Worm (Caenorhabditis elegans): Measurements from ENCODE around the gene nhr-27.

DNA sequence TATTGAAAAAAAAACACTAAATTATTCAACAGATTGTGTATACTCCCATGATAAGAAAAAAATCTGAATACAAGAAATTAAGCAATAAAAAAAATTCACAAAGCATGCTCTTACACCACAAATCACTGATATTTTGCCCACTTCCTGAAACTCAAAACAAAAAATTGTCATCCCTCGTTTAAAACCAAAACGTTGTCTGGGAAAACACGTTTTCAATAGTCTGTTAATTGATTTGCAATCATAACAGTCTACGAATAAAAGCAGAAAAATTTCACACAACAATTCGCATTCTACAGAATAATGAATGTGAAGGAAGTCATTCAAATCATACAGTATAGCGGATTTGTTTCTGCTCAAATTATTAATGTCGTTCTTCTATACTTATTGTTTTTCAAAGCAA is 20.5 kb downstream of the nhr-27 start, which contains the start of gene str-124:
- TF ChIP-seq zag-1 (tag; optimal IDR thresholded peaks at IDR 0.05) (no peak), nhr-237 (tag; optimal IDR thresholded peaks at IDR 0.05) (no peak), lin-15B (tag; optimal IDR thresholded peaks at IDR 0.05) (no peak), ceh-44 (GFP tag; IDR thresholded peaks at IDR 0.05) (no peak), nhr-10 (tag; optimal IDR thresholded peaks at IDR 0.05) (no peak), nhr-111 (GFP tag; optimal IDR thresholded peaks at IDR 0.05) (no peak)
